Worm (Caenorhabditis elegans): ENCODE results near the gene sqrd-1.
A peak's percentile ranks its signal among the peaks of the same experiment; 100 is the strongest.

The sqrd-1 gene

ce11 chrIV:14219714-14220113 lies at the start of gene sqrd-1 (continued):
- no peak for TF ChIP-seq unc-30 (tag; optimal IDR thresholded peaks at IDR 0.05)
- no peak for TF ChIP-seq nhr-28 (tag; optimal IDR thresholded peaks at IDR 0.05)
- no peak for TF ChIP-seq ceh-8 (GFP tag; optimal IDR thresholded peaks at IDR 0.05)
- no peak for TF ChIP-seq fkh-8 (tag; optimal IDR thresholded peaks at IDR 0.05)
- TF ChIP-seq ceh-63 (GFP tag; optimal IDR thresholded peaks at IDR 0.05) = no peak
- TF ChIP-seq unc-98 (GFP tag; IDR thresholded peaks at IDR 0.05) = no peak
- TF ChIP-seq pag-3 (tag; optimal IDR thresholded peaks at IDR 0.05; ENCODE audit: borderline replicate concordance, insufficient read depth) = no peak
- TF ChIP-seq sox-4 (tag; optimal IDR thresholded peaks at IDR 0.05) = no peak
- no peak for TF ChIP-seq xbp-1 (tag; optimal IDR thresholded peaks at IDR 0.05)
- TF ChIP-seq pqm-1 (tag; optimal IDR thresholded peaks at IDR 0.05) = no peak
- TF ChIP-seq dpl-1 (GFP tag; optimal IDR thresholded peaks at IDR 0.05) = peak in 1 of 3 experiments; percentile 0
- no peak for TF ChIP-seq ztf-4 (tag; optimal IDR thresholded peaks at IDR 0.05)
- no peak for TF ChIP-seq ceh-82 (tag; optimal IDR thresholded peaks at IDR 0.05)
- TF ChIP-seq vab-15 (tag; optimal IDR thresholded peaks at IDR 0.05) = no peak
- TF ChIP-seq nhr-19 (GFP tag; conservative IDR thresholded peaks at IDR 0.05) = peak; percentile 42; the same call in 1 of the 2 replicates
- no peak for TF ChIP-seq nhr-84 (tag; optimal IDR thresholded peaks at IDR 0.05)
- TF ChIP-seq aha-1 (tag; optimal IDR thresholded peaks at IDR 0.05) = peak; percentile 99
- no peak for TF ChIP-seq unc-62 (GFP tag; optimal IDR thresholded peaks at IDR 0.05)
- TF ChIP-seq zip-4 (GFP tag; optimal IDR thresholded peaks at IDR 0.05) = no peak
- no peak for TF ChIP-seq mab-9 (GFP tag; IDR thresholded peaks at IDR 0.05)
- TF ChIP-seq lin-14 (GFP tag; optimal IDR thresholded peaks at IDR 0.05) = peak; percentile 54
- peak; percentile 42 for TF ChIP-seq mep-1 (tag; optimal IDR thresholded peaks at IDR 0.05)
- TF ChIP-seq lin-35 (GFP tag; optimal IDR thresholded peaks at IDR 0.05) = no peak
- TF ChIP-seq tbx-2 (tag; optimal IDR thresholded peaks at IDR 0.05) = no peak
- no peak for TF ChIP-seq pax-3 (tag; optimal IDR thresholded peaks at IDR 0.05)
- no peak for TF ChIP-seq nhr-76 (tag; optimal IDR thresholded peaks at IDR 0.05)
- TF ChIP-seq snu-23 (GFP tag; optimal IDR thresholded peaks at IDR 0.05) = peak; percentile 33

- TF ChIP-seq ztf-4 (tag; optimal IDR thresholded peaks at IDR 0.05) = no peak
- TF ChIP-seq nhr-77 (tag; optimal IDR thresholded peaks at IDR 0.05) = no peak
- TF ChIP-seq ces-1 (GFP tag; optimal IDR thresholded peaks at IDR 0.05) = no peak
- no peak for TF ChIP-seq grh-1 (GFP tag; IDR thresholded peaks at IDR 0.05)
- no peak for TF ChIP-seq mab-9 (GFP tag; IDR thresholded peaks at IDR 0.05)
- no peak for TF ChIP-seq nhr-28 (tag; optimal IDR thresholded peaks at IDR 0.05)
- TF ChIP-seq hlh-4 (tag; optimal IDR thresholded peaks at IDR 0.05) = no peak
- TF ChIP-seq rnt-1 (tag; optimal IDR thresholded peaks at IDR 0.05) = no peak
- no peak for TF ChIP-seq fkh-10 (GFP tag; optimal IDR thresholded peaks at IDR 0.05)
- TF ChIP-seq skn-1 (tag; optimal IDR thresholded peaks at IDR 0.05) = no peak
- no peak for TF ChIP-seq mdl-1 (tag; optimal IDR thresholded peaks at IDR 0.05)
- no peak for TF ChIP-seq pax-3 (tag; optimal IDR thresholded peaks at IDR 0.05)
- no peak for TF ChIP-seq nhr-11 (tag; optimal IDR thresholded peaks at IDR 0.05)
- no peak for TF ChIP-seq nhr-19 (GFP tag; conservative IDR thresholded peaks at IDR 0.05)
Observed at ce11 chrIV:14172181-14172580, 47.5 kb upstream of the sqrd-1 start, which contains the start of gene R05A10.4. TSS of gene R05A10.4 (plus strand) at chrIV:14172481.

ce11 chrIV:14176373-14176772 lies 43.3 kb upstream of the sqrd-1 start, which contains the start of gene R05A10.3:
TSS of gene R05A10.3 (minus strand) at chrIV:14176473.
- TF ChIP-seq ztf-4 (tag; optimal IDR thresholded peaks at IDR 0.05) (no peak), lin-35 (GFP tag; optimal IDR thresholded peaks at IDR 0.05) (no peak), sox-4 (tag; optimal IDR thresholded peaks at IDR 0.05) (no peak), nhr-12 (tag; optimal IDR thresholded peaks at IDR 0.05) (no peak)

- TF ChIP-seq fkh-8 (tag; optimal IDR thresholded peaks at IDR 0.05) (no peak), lin-35 (GFP tag; optimal IDR thresholded peaks at IDR 0.05) (no peak), efl-1 (optimal IDR thresholded peaks at IDR 0.05) (no peak), efl-1 (GFP tag; optimal IDR thresholded peaks at IDR 0.05 in 1 of 2) (peak in 1 of 2 experiments; percentile 71), tbx-2 (tag; optimal IDR thresholded peaks at IDR 0.05) (no peak)
Observed at ce11 chrIV:14177058-14177457, 42.6 kb upstream of the sqrd-1 start, which contains the start of gene R05A10.2. TSS of gene R05A10.2 (plus strand) at chrIV:14177271.
